Fruit fly (Drosophila melanogaster) whole organism, embryonic: ENCODE measurements around the gene bol.

ENCODE experiments used
- CG10267 ChIP-seq: fragments of 200-800 bp; sonication (Bioruptor generic); optimal IDR thresholded peaks from 2 replicates; lab custom pipeline; 2018; ENCODE audit warnings: missing biosample characterization, mild to moderate bottlenecking, missing genetic modification characterization, moderate library complexity
- CG10979 ChIP-seq: fragments of 200-800 bp; sonication (Bioruptor generic); optimal IDR thresholded peaks from 2 replicates; lab custom pipeline; 2018; ENCODE audit warnings: missing biosample characterization, mild to moderate bottlenecking, missing genetic modification characterization, moderate library complexity
- CG11247 ChIP-seq: fragments of 200-800 bp; sonication (Bioruptor generic); IDR thresholded peaks from 2 replicates; pipeline ENCODE4 v1.3.6; 2022; ENCODE audit warnings: missing biosample characterization, missing genetic modification characterization
- CG11560 ChIP-seq: fragments of 200-800 bp; sonication (Bioruptor generic); IDR thresholded peaks from 3 replicates; pipeline ENCODE4 v1.3.6; 2022; ENCODE audit warnings: missing biosample characterization, missing genetic modification characterization
- CG11695 ChIP-seq: fragments of 200-800 bp; sonication (Bioruptor generic); IDR thresholded peaks from 3 replicates; pipeline ENCODE4 v1.3.6; 2022; ENCODE audit warnings: missing biosample characterization, missing genetic modification characterization
- CG12219 ChIP-seq: fragments of 200-800 bp; sonication (Bioruptor generic); optimal IDR thresholded peaks from 3 replicates; lab custom pipeline; 2018; ENCODE audit warnings: missing biosample characterization, mild to moderate bottlenecking, missing genetic modification characterization
- CG14441 ChIP-seq: fragments of 200-800 bp; sonication (Bioruptor generic); IDR thresholded peaks from 2 replicates; pipeline ENCODE4 v1.3.6; 2022; ENCODE audit warnings: missing biosample characterization, missing genetic modification characterization
- CG1529 ChIP-seq: fragments of 200-800 bp; sonication (Bioruptor generic); optimal IDR thresholded peaks from 3 replicates; lab custom pipeline; 2018; ENCODE audit warnings: missing biosample characterization, missing genetic modification characterization
- CG15479 ChIP-seq: fragments of 200-800 bp; sonication (Bioruptor generic); optimal IDR thresholded peaks from 3 replicates; lab custom pipeline; 2019; ENCODE audit warnings: missing biosample characterization, mild to moderate bottlenecking, missing genetic modification characterization, moderate library complexity
- CG16863 ChIP-seq: fragments of 200-800 bp; sonication (Bioruptor generic); optimal IDR thresholded peaks from 3 replicates; lab custom pipeline; 2016; ENCODE audit warnings: missing biosample characterization, missing genetic modification characterization
- CG17361 ChIP-seq: fragments of 200-800 bp; sonication (Bioruptor generic); IDR thresholded peaks from 3 replicates; pipeline ENCODE4 v1.3.6; 2022; ENCODE audit warnings: missing biosample characterization, missing genetic modification characterization
- CG34224 ChIP-seq: fragments of 200-800 bp; sonication (Bioruptor generic); IDR thresholded peaks from 3 replicates; pipeline ENCODE4 v1.3.6; 2022; ENCODE audit warnings: missing biosample characterization, missing genetic modification characterization; ENCODE audit not compliant: partially characterized antibody
- CG3847 ChIP-seq: fragments of 200-800 bp; sonication (Bioruptor generic); IDR thresholded peaks from 2 replicates; pipeline ENCODE4 v1.3.6; 2022; ENCODE audit warnings: missing biosample characterization, missing genetic modification characterization
- CG43689 ChIP-seq: fragments of 200-800 bp; sonication (Bioruptor generic); IDR thresholded peaks from 2 replicates; pipeline ENCODE4 v1.3.6; 2022; ENCODE audit warnings: missing biosample characterization, missing genetic modification characterization
- CG6683 ChIP-seq: fragments of 200-800 bp; sonication (Bioruptor generic); optimal IDR thresholded peaks from 2 replicates; lab custom pipeline; 2017; ENCODE audit warnings: missing biosample characterization, mild to moderate bottlenecking, missing genetic modification characterization, missing genetic modification reagents
- CG6854 ChIP-seq: fragments of 200-800 bp; sonication (Bioruptor generic); optimal IDR thresholded peaks from 3 replicates; lab custom pipeline; 2017; ENCODE audit warnings: missing biosample characterization, mild to moderate bottlenecking, missing genetic modification characterization
- CG7271 ChIP-seq: fragments of 200-800 bp; sonication (Bioruptor generic); optimal IDR thresholded peaks from 2 replicates; lab custom pipeline; 2018; ENCODE audit warnings: missing biosample characterization, mild to moderate bottlenecking, missing genetic modification characterization, moderate library complexity
- CG7786 ChIP-seq: fragments of 200-800 bp; sonication (Bioruptor generic); optimal IDR thresholded peaks from 2 replicates; lab custom pipeline; 2016; ENCODE audit warnings: missing biosample characterization, missing genetic modification characterization
- CG9876 ChIP-seq: fragments of 200-800 bp; sonication (Bioruptor generic); optimal IDR thresholded peaks from 2 replicates; lab custom pipeline; 2016; ENCODE audit warnings: missing biosample characterization, missing genetic modification characterization
- D19B ChIP-seq: fragments of 200-800 bp; sonication (Bioruptor generic); optimal IDR thresholded peaks from 2 replicates; lab custom pipeline; 2017; ENCODE audit warnings: missing biosample characterization, mild to moderate bottlenecking, missing genetic modification characterization
- Dip3 ChIP-seq: fragments of 200-800 bp; sonication (Bioruptor generic); optimal IDR thresholded peaks from 3 replicates; lab custom pipeline; 2016; ENCODE audit warnings: missing biosample characterization, missing genetic modification characterization
- Dp ChIP-seq: fragments of 200-800 bp; sonication (Bioruptor generic); optimal IDR thresholded peaks from 2 replicates; lab custom pipeline; 2018; ENCODE audit warnings: missing biosample characterization, mild to moderate bottlenecking, missing genetic modification characterization, moderate library complexity
- Dref ChIP-seq: fragments of 200-800 bp; sonication (Bioruptor generic); IDR thresholded peaks from 2 replicates; pipeline ENCODE4 v1.3.6; 2022; ENCODE audit warnings: missing biosample characterization, missing genetic modification characterization
- E2f2 ChIP-seq: fragments of 200-800 bp; sonication (Bioruptor generic); IDR thresholded peaks from 2 replicates; pipeline ENCODE4 v1.3.6; 2022; ENCODE audit warnings: missing biosample characterization, missing genetic modification characterization
- ERR ChIP-seq: fragments of 200-800 bp; sonication (Bioruptor generic); optimal IDR thresholded peaks from 2 replicates; lab custom pipeline; 2016; ENCODE audit warnings: missing biosample characterization, missing genetic modification characterization
- H15 ChIP-seq: fragments of 200-800 bp; sonication (Bioruptor generic); IDR thresholded peaks from 3 replicates; pipeline ENCODE4 v1.3.6; 2022; ENCODE audit warnings: missing biosample characterization, missing genetic modification characterization
- H2.0 ChIP-seq: fragments of 200-800 bp; sonication (Bioruptor generic); IDR thresholded peaks from 2 replicates; pipeline ENCODE4 v1.3.6; 2022; ENCODE audit warnings: missing biosample characterization, missing genetic modification characterization
- HLH4C ChIP-seq: fragments of 200-800 bp; sonication (Bioruptor generic); IDR thresholded peaks from 3 replicates; pipeline ENCODE4 v1.3.6; 2022; ENCODE audit warnings: missing biosample characterization, missing genetic modification characterization; ENCODE audit not compliant: partially characterized antibody
- Hmx ChIP-seq: fragments of 200-800 bp; sonication (Bioruptor generic); optimal IDR thresholded peaks from 2 replicates; lab custom pipeline; 2016; ENCODE audit warnings: missing biosample characterization, missing genetic modification characterization
- Med ChIP-seq: fragments of 200-800 bp; sonication (Bioruptor generic); peaks from one replicate; lab custom pipeline; 2016; ENCODE audit warnings: missing biosample characterization, missing genetic modification characterization, mild to moderate bottlenecking, inconsistent platforms, moderate library complexity
- NFAT ChIP-seq: fragments of 200-800 bp; sonication (Bioruptor generic); IDR thresholded peaks from 2 replicates; pipeline ENCODE4 v1.3.6; 2022; ENCODE audit warnings: missing biosample characterization, missing genetic modification characterization
- Nf-YA ChIP-seq: fragments of 200-800 bp; sonication (Bioruptor generic); IDR thresholded peaks from 2 replicates; pipeline ENCODE4 v1.3.6; 2022; ENCODE audit warnings: missing biosample characterization, missing genetic modification characterization
- Oli ChIP-seq: fragments of 200-800 bp; sonication (Bioruptor generic); optimal IDR thresholded peaks from 2 replicates; lab custom pipeline; 2018; ENCODE audit warnings: missing biosample characterization, mild to moderate bottlenecking, missing genetic modification characterization, moderate library complexity
- Six4 ChIP-seq: fragments of 200-800 bp; sonication (Bioruptor generic); optimal IDR thresholded peaks from 2 replicates; lab custom pipeline; 2016; ENCODE audit warnings: missing biosample characterization, missing genetic modification characterization
- Ssrp ChIP-seq: fragments of 200-800 bp; sonication (Bioruptor generic); optimal IDR thresholded peaks from 2 replicates; lab custom pipeline; 2018; ENCODE audit warnings: missing biosample characterization, mild to moderate bottlenecking, missing genetic modification characterization, moderate library complexity
- ab ChIP-seq: fragments of 200-800 bp; sonication (Bioruptor generic); optimal IDR thresholded peaks from 2 replicates; lab custom pipeline; 2016; ENCODE audit warnings: missing biosample characterization, missing genetic modification characterization
- bcd ChIP-seq: fragments of 200-800 bp; sonication (Bioruptor generic); optimal IDR thresholded peaks from 2 replicates; lab custom pipeline; 2017; ENCODE audit warnings: missing biosample characterization, mild to moderate bottlenecking, missing genetic modification characterization
- dan ChIP-seq: fragments of 200-800 bp; sonication (Bioruptor generic); IDR thresholded peaks from 2 replicates; pipeline ENCODE4 v1.3.6; 2022; ENCODE audit warnings: missing biosample characterization, missing genetic modification characterization
- dmrt99B ChIP-seq: fragments of 200-800 bp; sonication (Bioruptor generic); optimal IDR thresholded peaks from 2 replicates; lab custom pipeline; 2018; ENCODE audit warnings: missing biosample characterization, mild to moderate bottlenecking, missing genetic modification characterization, moderate library complexity
- fd64A ChIP-seq: fragments of 200-800 bp; sonication (Bioruptor generic); optimal IDR thresholded peaks from 3 replicates; lab custom pipeline; 2018; ENCODE audit warnings: missing biosample characterization, mild to moderate bottlenecking, missing genetic modification characterization
- grn ChIP-seq: fragments of 200-800 bp; sonication (Bioruptor generic); optimal IDR thresholded peaks from 3 replicates; lab custom pipeline; 2017; ENCODE audit warnings: missing biosample characterization, missing genetic modification characterization
- her ChIP-seq: fragments of 200-800 bp; sonication (Bioruptor generic); optimal IDR thresholded peaks from 2 replicates; lab custom pipeline; 2016; ENCODE audit warnings: missing biosample characterization, missing genetic modification characterization
- jing ChIP-seq: fragments of 200-800 bp; sonication (Bioruptor generic); optimal IDR thresholded peaks from 2 replicates; lab custom pipeline; 2018; ENCODE audit warnings: missing biosample characterization, mild to moderate bottlenecking, missing genetic modification characterization
- lbe ChIP-seq: fragments of 200-800 bp; sonication (Bioruptor generic); optimal IDR thresholded peaks from 2 replicates; lab custom pipeline; 2016; ENCODE audit warnings: missing biosample characterization, mild to moderate bottlenecking, missing genetic modification characterization
- maf-S ChIP-seq: fragments of 200-800 bp; sonication (Bioruptor generic); optimal IDR thresholded peaks from 2 replicates; lab custom pipeline; 2016; ENCODE audit warnings: missing biosample characterization, missing genetic modification characterization
- otp ChIP-seq: fragments of 200-800 bp; sonication (Bioruptor generic); IDR thresholded peaks from 3 replicates; pipeline ENCODE4, ENCODE4 v1.3.6; 2022; ENCODE audit warnings: missing biosample characterization, missing genetic modification characterization
- phol ChIP-seq: fragments of 200-800 bp; sonication (Bioruptor generic); optimal IDR thresholded peaks from 3 replicates; lab custom pipeline; 2018; ENCODE audit warnings: missing biosample characterization, mild to moderate bottlenecking, missing genetic modification characterization, moderate library complexity
- tgo ChIP-seq: fragments of 200-800 bp; sonication (Bioruptor generic); IDR thresholded peaks from 3 replicates; pipeline ENCODE4 v1.3.6; 2022; ENCODE audit warnings: missing biosample characterization, missing genetic modification characterization
- tin ChIP-seq: fragments of 200-800 bp; sonication (Bioruptor generic); optimal IDR thresholded peaks from 3 replicates; lab custom pipeline; 2016; ENCODE audit warnings: missing biosample characterization, missing genetic modification characterization
- unpg ChIP-seq: fragments of 200-800 bp; sonication (Bioruptor generic); optimal IDR thresholded peaks from 3 replicates; lab custom pipeline; 2018; ENCODE audit warnings: missing biosample characterization, mild to moderate bottlenecking, missing genetic modification characterization, moderate library complexity

The bol gene

dm6 chr3L:9057429-9058088 is 76.6 kb downstream of the bol start (continued):
- peak; percentile 77; the same call in 1 of the 2 replicates for TF ChIP-seq NFAT (GFP tag; lab: Robert Waterston, UW)
- peak; percentile 85 for TF ChIP-seq CG6854
- TF ChIP-seq Six4: peak; percentile 85
- no peak for TF ChIP-seq CG7271 (tag; lab: Kevin White, UChicago)
- peak; percentile 95 for TF ChIP-seq CG17361 (GFP tag; lab: Robert Waterston, UW)
- no peak for TF ChIP-seq ab (GFP tag; lab: Kevin White, UChicago)
- TF ChIP-seq bcd (GFP tag; lab: Kevin White, UChicago): peak; percentile 91
- peak; percentile 87 for TF ChIP-seq CG10267 (tag; lab: Kevin White, UChicago)
- no peak for TF ChIP-seq CG34224 (GFP tag; lab: Robert Waterston, UW)
- peak; percentile 80 for TF ChIP-seq CG11247 (GFP tag; lab: Robert Waterston, UW)
- TF ChIP-seq HLH4C (GFP tag; lab: Robert Waterston, UW): no peak
- TF ChIP-seq CG9876: no peak
- TF ChIP-seq Med (GFP tag; lab: Kevin White, UChicago): peak; percentile 90
- TF ChIP-seq CG1529 (GFP tag; lab: Kevin White, UChicago): peak; percentile 81
- TF ChIP-seq tin: peak; percentile 85
- TF ChIP-seq CG7786 (GFP tag; lab: Kevin White, UChicago): peak; percentile 3
- TF ChIP-seq Hmx: peak; percentile 17
- peak; percentile 89 for TF ChIP-seq CG6683 (GFP tag; lab: Kevin White, UChicago)
- no peak for TF ChIP-seq dan (GFP tag; lab: Robert Waterston, UW)
- TF ChIP-seq CG14441 (GFP tag; lab: Robert Waterston, UW): peak; percentile 79
- TF ChIP-seq E2f2: peak; percentile 70
- peak; percentile 84 for TF ChIP-seq H15 (GFP tag; lab: Robert Waterston, UW)
- TF ChIP-seq lbe (GFP tag; lab: Kevin White, UChicago): peak; percentile 97
- peak; percentile 7 for TF ChIP-seq grn (GFP tag; lab: Kevin White, UChicago)
- TF ChIP-seq maf-S (GFP tag; lab: Kevin White, UChicago): peak; percentile 56
- peak; percentile 62; the same call in 1 of the 2 replicates for TF ChIP-seq CG43689 (GFP tag; lab: Robert Waterston, UW)
- TF ChIP-seq CG15479 (GFP tag; lab: Kevin White, UChicago): no peak
- TF ChIP-seq CG12219 (GFP tag; lab: Kevin White, UChicago): peak; percentile 74
- TF ChIP-seq otp: peak; percentile 70; the same call in 2 of the 3 replicates
- TF ChIP-seq her: peak; percentile 11
- TF ChIP-seq phol (tag; lab: Kevin White, UChicago): peak; percentile 91
- peak; percentile 92 for TF ChIP-seq dmrt99B (tag; lab: Kevin White, UChicago)
- TF ChIP-seq jing (GFP tag; lab: Kevin White, UChicago): peak; percentile 61
- peak; percentile 86 for TF ChIP-seq H2.0 (GFP tag; lab: Robert Waterston, UW)
- TF ChIP-seq D19B (GFP tag; lab: Kevin White, UChicago): peak; percentile 66
- peak; percentile 79 for TF ChIP-seq Nf-YA (GFP tag; lab: Robert Waterston, UW)
- peak; percentile 91 for TF ChIP-seq unpg (GFP tag; lab: Kevin White, UChicago)
- TF ChIP-seq Ssrp (tag; lab: Kevin White, UChicago): peak; percentile 88
- peak; percentile 75; the same call in 2 of the 3 replicates for TF ChIP-seq CG11560
- TF ChIP-seq ERR: no peak
- peak; percentile 90 for TF ChIP-seq Oli (tag; lab: Kevin White, UChicago)
- TF ChIP-seq Dip3: peak; percentile 68
- peak; percentile 58 for TF ChIP-seq fd64A (GFP tag; lab: Kevin White, UChicago)
- peak; percentile 90 for TF ChIP-seq CG3847 (GFP tag; lab: Robert Waterston, UW)
- TF ChIP-seq CG10979 (tag; lab: Kevin White, UChicago): peak; percentile 91
- TF ChIP-seq tgo: peak; percentile 90
- TF ChIP-seq CG11695 (GFP tag; lab: Robert Waterston, UW): peak; percentile 88
- TF ChIP-seq CG16863 (GFP tag; lab: Kevin White, UChicago): peak; percentile 57
- TF ChIP-seq Dp (GFP tag; lab: Kevin White, UChicago): no peak
- TF ChIP-seq Dref: 0 out of 2 replicates have a peak, but pooled peaks have one; percentile 27
